Worm (Caenorhabditis elegans): Measurements from ENCODE around the gene mnat-1.
A peak's percentile ranks its signal among the peaks of the same experiment; 100 is the strongest.

ce11 chrII:2452492-2452891 lies 26.0 kb downstream of the mnat-1 start:
- TF ChIP-seq ztf-11 (tag; optimal IDR thresholded peaks at IDR 0.05) = no peak
- TF ChIP-seq unc-62 (GFP tag; optimal IDR thresholded peaks at IDR 0.05) = no peak
- TF ChIP-seq snpc-4 (tag; optimal IDR thresholded peaks at IDR 0.05) = no peak
- no peak for TF ChIP-seq lin-13 (GFP tag; optimal IDR thresholded peaks at IDR 0.05)
- TF ChIP-seq unc-55 (GFP tag; optimal IDR thresholded peaks at IDR 0.05) = no peak
- peak; percentile 47 for TF ChIP-seq ama-1 (optimal IDR thresholded peaks at IDR 0.05)
- TF ChIP-seq ceh-82 (tag; optimal IDR thresholded peaks at IDR 0.05) = no peak
- TF ChIP-seq elt-1 (tag; optimal IDR thresholded peaks at IDR 0.05) = no peak
- no peak for TF ChIP-seq nhr-77 (tag; optimal IDR thresholded peaks at IDR 0.05)
- no peak for TF ChIP-seq lin-11 (tag; optimal IDR thresholded peaks at IDR 0.05)
